Fruit fly (Drosophila melanogaster): Measurements from ENCODE around the gene CG7342.

dm6 chr3R:19568736-19569135, 34.4 kb upstream of the CG7342 start:
- no peak for TF ChIP-seq CG8478 (optimal IDR thresholded peaks at IDR 0.05)
- TF ChIP-seq CTCF (optimal IDR thresholded peaks at IDR 0.05): no peak
